Worm (Caenorhabditis elegans) whole organism, L4 larva: ENCODE measurements around the gene T20G5.9.

Experiments
- F49E8.2 ChIP-seq: sonication (generic microtip); optimal IDR thresholded peaks from 2 replicates; lab custom pipeline; 2016; ENCODE audit warnings: missing compliant biosample characterization, mild to moderate bottlenecking, missing genetic modification characterization, borderline replicate concordance
- dmd-6 ChIP-seq: fragments of 200-800 bp; sonication (Bioruptor generic); IDR thresholded peaks from 2 replicates; pipeline ENCODE4 v1.3.6; 2022; ENCODE audit warnings: missing genetic modification reagents, missing genetic modification characterization, missing compliant biosample characterization
- fos-1 ChIP-seq: fragments of 150-350 bp; optimal IDR thresholded peaks from 2 replicates; lab custom pipeline; 2014; ENCODE audit warnings: missing biosample characterization, missing genetic modification characterization
- lin-1 ChIP-seq: fragments of 200-800 bp; sonication (Bioruptor generic); IDR thresholded peaks from 2 replicates; pipeline ENCODE4 v1.3.6; 2022; ENCODE audit warnings: missing genetic modification reagents, missing genetic modification characterization, missing compliant biosample characterization
- nhr-28 ChIP-seq: fragments of 150-350 bp; optimal IDR thresholded peaks from 2 replicates; lab custom pipeline; 2014; ENCODE audit warnings: missing biosample characterization, missing genetic modification characterization

DNA sequence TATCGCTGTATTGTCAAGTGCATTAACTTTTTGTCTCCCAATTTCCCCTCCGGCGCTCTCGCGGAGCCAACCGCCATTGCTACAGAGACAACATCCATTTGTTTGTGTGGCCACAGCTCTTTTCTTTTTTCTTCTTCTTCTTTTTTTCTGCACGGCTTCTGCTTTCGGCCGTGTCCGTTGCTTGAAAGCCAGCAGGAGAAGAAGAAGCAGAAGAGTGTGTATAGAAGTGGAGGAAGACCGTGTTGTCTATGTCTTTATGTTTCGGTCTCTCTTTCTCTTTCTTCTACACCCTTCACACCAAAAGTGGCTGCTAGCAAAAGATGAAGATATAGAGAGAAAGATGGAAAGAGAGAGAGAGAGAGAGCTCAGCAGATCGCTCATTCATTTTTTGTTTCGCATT lies 21.8 kb upstream of the T20G5.9 start:
- TF ChIP-seq dmd-6 (GFP tag; lab: Robert Waterston, UW) (no peak), fos-1 (no peak), F49E8.2 (no peak), nhr-28 (tag; lab: Kevin White, UChicago) (no peak), lin-1 (GFP tag; lab: Robert Waterston, UW) (no peak)
